Worm (Caenorhabditis elegans) whole organism, L2 larva: ENCODE results near the gene lurp-4.
A peak's percentile ranks its signal among the peaks of the same experiment; 100 is the strongest.

Experiments used
- ceh-16 ChIP-seq: fragments of 150-350 bp; optimal IDR thresholded peaks from 2 replicates; lab custom pipeline; 2014; ENCODE audit warnings: missing biosample characterization, missing genetic modification characterization
- lin-11 ChIP-seq: fragments of 150-350 bp; sonication (generic microtip); optimal IDR thresholded peaks from 2 replicates; lab custom pipeline; 2014; ENCODE audit warnings: missing biosample characterization, missing genetic modification characterization, inconsistent platforms, mixed read lengths
- lin-39 ChIP-seq: fragments of 150-350 bp; optimal IDR thresholded peaks from 2 replicates; lab custom pipeline; 2014; ENCODE audit warnings: missing biosample characterization, missing genetic modification reagents, missing genetic modification characterization
- lsy-2 ChIP-seq, 2 experiments: fragments of 150-350 bp in 1 of 2; sonication (generic microtip) in 1 of 2; optimal IDR thresholded peaks; 2 replicates each; lab custom pipeline; 2014 to 2017; ENCODE audit warnings: missing biosample characterization in 2 of 2, missing genetic modification characterization in 2 of 2
- unc-55 ChIP-seq: fragments of 150-350 bp; sonication (generic microtip); optimal IDR thresholded peaks from 3 replicates; lab custom pipeline; 2014; ENCODE audit warnings: missing biosample characterization, missing genetic modification reagents, missing genetic modification characterization

DNA sequence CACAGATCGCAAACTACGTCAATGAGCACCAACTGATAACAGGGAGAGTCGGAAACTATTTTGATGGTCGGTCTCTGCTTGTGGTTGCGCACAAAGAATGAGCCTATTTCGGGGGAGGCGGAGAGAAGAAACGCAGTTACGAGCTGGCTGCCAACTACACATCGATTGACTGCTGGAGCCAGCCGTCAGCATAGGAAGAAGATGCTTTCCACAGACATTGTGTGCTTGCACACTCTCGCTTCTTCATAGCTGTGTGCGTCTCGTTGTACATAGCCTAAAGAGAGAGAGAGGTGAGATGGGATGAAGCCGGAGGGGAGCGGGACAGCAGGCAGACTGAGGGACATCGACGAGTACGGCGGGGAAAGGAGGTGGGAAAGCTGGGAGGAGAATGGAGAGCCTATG is 38.0 kb downstream of the lurp-4 start:
- TF ChIP-seq unc-55 (peak; percentile 78), lin-39 (tag; lab: Kevin White, UChicago) (no peak), lin-11 (tag; lab: Kevin White, UChicago) (peak; percentile 73), lsy-2 (tag; optimal IDR thresholded peaks at IDR 0.05; lab: Kevin White, UChicago) (peak in 1 of 2 experiments; percentile 44), ceh-16 (tag; lab: Kevin White, UChicago) (no peak)
